Worm (Caenorhabditis elegans) whole organism, young adult: ENCODE data around the gene egl-4.

Experiments
- B0035.1 ChIP-seq: sonication (generic microtip); optimal IDR thresholded peaks from 2 replicates; lab custom pipeline; 2016; ENCODE audit warnings: missing genetic modification characterization, mild to moderate bottlenecking, missing compliant biosample characterization, missing genotype, missing genetic modification reagents
- B0261.1 ChIP-seq: sonication (generic microtip); optimal IDR thresholded peaks from 2 replicates; lab custom pipeline; 2016; ENCODE audit warnings: mild to moderate bottlenecking, missing genetic modification characterization, moderate library complexity, missing compliant biosample characterization
- C17E4.6 ChIP-seq: fragments of 200-800 bp; sonication (Bioruptor generic); IDR thresholded peaks from 2 replicates; pipeline ENCODE4 v1.3.6; 2022; ENCODE audit warnings: missing genetic modification reagents, missing genetic modification characterization, missing compliant biosample characterization
- F10E7.11 ChIP-seq: sonication (generic microtip); optimal IDR thresholded peaks from 2 replicates; lab custom pipeline; 2017; ENCODE audit warnings: mild to moderate bottlenecking, missing genetic modification characterization, moderate library complexity, missing compliant biosample characterization
- F22D6.2 ChIP-seq: sonication (generic microtip); optimal IDR thresholded peaks from 2 replicates; lab custom pipeline; 2016; ENCODE audit warnings: mild to moderate bottlenecking, missing genetic modification characterization, missing compliant biosample characterization
- F23B12.7 ChIP-seq: sonication (generic microtip); optimal IDR thresholded peaks from 2 replicates; lab custom pipeline; 2017; ENCODE audit warnings: missing genetic modification characterization, mild to moderate bottlenecking, missing compliant biosample characterization, antibody characterized with exemption, moderate library complexity; ENCODE audit not compliant: insufficient read depth
- F57A8.1 ChIP-seq: fragments of 200-800 bp; sonication (Bioruptor generic); optimal IDR thresholded peaks from 2 replicates; lab custom pipeline; 2018; ENCODE audit warnings: mild to moderate bottlenecking, missing genetic modification characterization, moderate library complexity, missing compliant biosample characterization
- akir-1 ChIP-seq: fragments of 200-800 bp; sonication (Bioruptor generic); optimal IDR thresholded peaks from 2 replicates; lab custom pipeline; 2018; ENCODE audit warnings: mild to moderate bottlenecking, missing genetic modification characterization, moderate library complexity, missing compliant biosample characterization
- cebp-1 ChIP-seq, 2 experiments: fragments of 200-800 bp in 1 of 2; sonication (Bioruptor generic) in 1 of 2; sonication (generic microtip) in 1 of 2; IDR thresholded peaks in 1 of 2; optimal IDR thresholded peaks in 1 of 2; 2 replicates each; pipeline versions ENCODE4 v1.3.6 to Lab custom; 2017 to 2022; ENCODE audit warnings: missing compliant biosample characterization in 2 of 2, missing genetic modification characterization in 2 of 2, mild to moderate bottlenecking in 1 of 2, missing genetic modification reagents in 1 of 2, moderate library complexity in 1 of 2
- ceh-79 ChIP-seq: sonication (generic microtip); optimal IDR thresholded peaks from 2 replicates; lab custom pipeline; 2017; ENCODE audit warnings: mild to moderate bottlenecking, missing genetic modification characterization, missing compliant biosample characterization
- ceh-91 ChIP-seq: fragments of 200-800 bp; sonication (Bioruptor generic); IDR thresholded peaks from 2 replicates; pipeline ENCODE4 v1.3.6; 2022; ENCODE audit warnings: missing genetic modification reagents, missing genetic modification characterization, missing compliant biosample characterization
- chd-7 ChIP-seq: sonication (generic microtip); optimal IDR thresholded peaks from 2 replicates; lab custom pipeline; 2016; ENCODE audit warnings: mild to moderate bottlenecking, missing genetic modification characterization, moderate library complexity, missing compliant biosample characterization
- dpl-1 ChIP-seq: fragments of 150-350 bp; optimal IDR thresholded peaks from 2 replicates; lab custom pipeline; 2014; ENCODE audit warnings: missing biosample characterization, missing genetic modification reagents, missing genetic modification characterization
- egl-18 ChIP-seq: fragments of 200-800 bp; sonication (Bioruptor generic); IDR thresholded peaks from 2 replicates; pipeline ENCODE4 v1.3.6; 2022; ENCODE audit warnings: missing genetic modification reagents, missing genetic modification characterization, missing compliant biosample characterization
- egrh-3 ChIP-seq: fragments of 200-800 bp; sonication (Bioruptor generic); IDR thresholded peaks from 2 replicates; pipeline ENCODE4 v1.3.6; 2022; ENCODE audit warnings: missing genetic modification reagents, missing genetic modification characterization, missing compliant biosample characterization
- him-1 ChIP-seq: sonication (generic microtip); optimal IDR thresholded peaks from 2 replicates; lab custom pipeline; 2016; ENCODE audit warnings: missing genotype, missing genetic modification reagents, missing genetic modification characterization, missing compliant biosample characterization
- hmg-1.2 ChIP-seq: fragments of 200-800 bp; sonication (Bioruptor generic); IDR thresholded peaks from 2 replicates; pipeline ENCODE4 v1.3.6; 2022; ENCODE audit warnings: missing genetic modification reagents, missing genetic modification characterization, missing compliant biosample characterization
- lag-1 ChIP-seq: fragments of 200-800 bp; sonication (Bioruptor generic); IDR thresholded peaks from 2 replicates; pipeline ENCODE4 v1.3.6; 2022; ENCODE audit warnings: missing genetic modification reagents, missing genetic modification characterization, missing compliant biosample characterization
- lin-26 ChIP-seq: fragments of 200-800 bp; sonication (Bioruptor generic); IDR thresholded peaks from 2 replicates; pipeline ENCODE4 v1.3.6; 2022; ENCODE audit warnings: missing genetic modification reagents, missing genetic modification characterization, missing compliant biosample characterization
- madf-10 ChIP-seq: sonication (generic microtip); optimal IDR thresholded peaks from 2 replicates; lab custom pipeline; 2016; ENCODE audit warnings: mild to moderate bottlenecking, missing genetic modification characterization, missing compliant biosample characterization
- mcd-1 ChIP-seq: fragments of 200-800 bp; sonication (Bioruptor generic); IDR thresholded peaks from 2 replicates; pipeline ENCODE4 v1.3.6; 2022; ENCODE audit warnings: missing genetic modification reagents, missing genetic modification characterization, missing compliant biosample characterization
- nfya-2 ChIP-seq: fragments of 200-800 bp; sonication (Bioruptor generic); IDR thresholded peaks from 2 replicates; pipeline ENCODE4 v1.3.6; 2022; ENCODE audit warnings: missing genetic modification reagents, missing genetic modification characterization, missing compliant biosample characterization
- nhr-80 ChIP-seq: sonication (generic microtip); optimal IDR thresholded peaks from 2 replicates; lab custom pipeline; 2016; ENCODE audit warnings: missing genetic modification characterization, missing compliant biosample characterization
- rpc-1 ChIP-seq, 2 experiments: fragments of 150-350 bp in 1 of 2; sonication (generic microtip) in 1 of 2; optimal IDR thresholded peaks; 2 replicates each; lab custom pipeline; 2014 to 2018; ENCODE audit warnings: missing biosample characterization in 1 of 2, missing genetic modification characterization in 1 of 2, missing genetic modification reagents in 1 of 2, missing genotype in 1 of 2
- sdz-38 ChIP-seq: sonication (generic microtip); optimal IDR thresholded peaks from 2 replicates; lab custom pipeline; 2016; ENCODE audit warnings: missing genotype, missing genetic modification characterization, missing compliant biosample characterization
- somi-1 ChIP-seq: fragments of 200-800 bp; sonication (Bioruptor generic); optimal IDR thresholded peaks from 2 replicates; lab custom pipeline; 2018; ENCODE audit warnings: mild to moderate bottlenecking, missing genetic modification characterization, missing compliant biosample characterization
- unc-130 ChIP-seq: sonication (generic microtip); optimal IDR thresholded peaks from 2 replicates; lab custom pipeline; 2016; ENCODE audit warnings: missing genetic modification reagents, missing genetic modification characterization, missing compliant biosample characterization
- zfh-2 ChIP-seq: fragments of 200-800 bp; sonication (Bioruptor generic); conservative IDR thresholded peaks from 2 replicates; pipeline ENCODE4 v1.3.6; 2022; ENCODE audit warnings: missing genetic modification reagents, missing genetic modification characterization, missing compliant biosample characterization
- ztf-18 ChIP-seq: sonication (generic microtip); optimal IDR thresholded peaks from 2 replicates; lab custom pipeline; 2016; ENCODE audit warnings: missing genotype, mild to moderate bottlenecking, missing genetic modification characterization, missing compliant biosample characterization
- ztf-6 ChIP-seq: fragments of 200-800 bp; sonication (Bioruptor generic); IDR thresholded peaks from 2 replicates; pipeline ENCODE4 v1.3.6; 2022; ENCODE audit warnings: missing genetic modification reagents, missing genetic modification characterization, missing compliant biosample characterization

The egl-4 gene

ce11 chrIV:1915549-1915948, 67.7 kb downstream of the egl-4 start:
- TF ChIP-seq egl-18 (GFP tag; lab: Robert Waterston, UW), result no peak
- no peak for TF ChIP-seq rpc-1 (optimal IDR thresholded peaks at IDR 0.05; lab: Kevin White, UChicago)
- TF ChIP-seq rpc-1 (tag; optimal IDR thresholded peaks at IDR 0.05; lab: Kevin White, UChicago), result no peak
- TF ChIP-seq madf-10 (tag; lab: Kevin White, UChicago), result peak; percentile 51
- no peak for TF ChIP-seq nhr-80 (tag; lab: Kevin White, UChicago)
- TF ChIP-seq unc-130, result no peak

ce11 chrIV:1916247-1916646, 68.4 kb downstream of the egl-4 start:
- no peak for TF ChIP-seq F57A8.1
- TF ChIP-seq F22D6.2 (tag; lab: Kevin White, UChicago), result no peak
- TF ChIP-seq B0261.1, result no peak
- TF ChIP-seq lin-26 (GFP tag; lab: Robert Waterston, UW), result no peak
- TF ChIP-seq somi-1 (GFP tag; lab: Kevin White, UChicago), result no peak
- TF ChIP-seq ceh-91 (GFP tag; lab: Robert Waterston, UW), result no peak

DNA sequence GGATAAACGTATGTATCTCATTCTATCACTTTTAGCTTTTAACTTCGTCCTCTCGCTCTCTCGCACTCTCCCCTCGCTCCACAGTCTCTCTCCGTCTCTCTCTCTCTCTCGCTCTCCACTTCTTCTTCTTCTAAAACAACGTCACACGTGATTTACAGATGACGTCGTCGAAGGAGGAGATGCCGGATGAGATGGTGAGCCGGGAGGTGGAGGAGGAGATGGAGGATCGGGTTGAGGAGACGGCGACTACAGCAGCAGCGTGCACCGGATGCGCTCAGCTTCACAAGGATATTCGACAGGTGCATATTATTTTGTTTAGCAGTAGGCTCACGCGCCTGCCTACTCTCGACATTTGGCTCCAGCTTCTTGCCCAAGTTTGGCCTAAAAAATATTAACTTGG, 69.9 kb downstream of the egl-4 start, which contains the start of gene elt-6:
Gene elt-6 (plus strand): TSS at position 159 of the 400 bp plus-strand sequence.
- TF ChIP-seq B0261.1 (no peak), egrh-3 (GFP tag; lab: Robert Waterston, UW) (0 out of 2 replicates have a peak, but pooled peaks have one; percentile 40), B0035.1 (tag; lab: Kevin White, UChicago) (no peak), hmg-1.2 (GFP tag; lab: Robert Waterston, UW) (peak; percentile 31; the same call in 1 of the 2 replicates), chd-7 (tag; lab: Kevin White, UChicago) (peak; percentile 15), zfh-2 (peak; percentile 75), sdz-38 (tag; lab: Kevin White, UChicago) (no peak), nfya-2 (GFP tag; lab: Robert Waterston, UW) (no peak), akir-1 (GFP tag; lab: Kevin White, UChicago) (no peak)

DNA sequence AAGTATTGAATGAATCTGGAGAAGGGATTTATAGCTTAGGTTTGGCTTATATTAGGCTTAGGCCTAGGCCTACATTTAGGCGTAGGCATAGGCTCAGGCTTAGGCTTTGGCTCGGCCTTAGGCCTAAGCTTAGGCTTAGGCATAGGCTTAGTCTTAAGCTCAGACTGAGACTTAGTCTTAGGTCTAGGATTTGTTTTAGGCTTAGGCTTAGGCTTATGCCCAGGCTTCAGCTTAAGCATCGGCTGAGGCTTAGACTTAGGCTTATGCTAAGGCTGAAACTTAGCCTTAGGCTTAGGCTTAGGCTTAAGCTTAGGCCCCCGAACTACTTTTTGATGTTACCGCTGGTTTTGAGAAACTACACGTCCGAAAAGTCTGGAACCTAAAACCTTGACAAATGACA, 72.6 kb downstream of the egl-4 start:
- TF ChIP-seq F10E7.11 (no peak), ztf-18 (tag; lab: Kevin White, UChicago) (no peak), nfya-2 (GFP tag; lab: Robert Waterston, UW) (no peak), zfh-2 (no peak), dpl-1 (GFP tag; lab: Kevin White, UChicago) (no peak), nhr-80 (tag; lab: Kevin White, UChicago) (no peak), ceh-79 (tag; lab: Kevin White, UChicago) (no peak), lag-1 (GFP tag; lab: Robert Waterston, UW) (no peak), ztf-6 (GFP tag; lab: Robert Waterston, UW) (no peak)

- TF ChIP-seq him-1 (tag; lab: Kevin White, UChicago) (no peak), mcd-1 (GFP tag; lab: Robert Waterston, UW) (peak; percentile 89), C17E4.6 (GFP tag; lab: Robert Waterston, UW) (no peak), cebp-1 (GFP tag; IDR thresholded peaks at IDR 0.05; lab: Robert Waterston, UW) (no peak), cebp-1 (tag; optimal IDR thresholded peaks at IDR 0.05; lab: Kevin White, UChicago) (peak; percentile 21), F23B12.7 (tag; lab: Kevin White, UChicago) (peak; percentile 1)
Measured at ce11 chrIV:1923722-1924121, 75.9 kb downstream of the egl-4 start, which contains the start of gene denn-4. denn-4 (plus strand) TSS chrIV:1924001.
